Fruit fly (Drosophila melanogaster) whole organism, embryonic: ENCODE data around the gene Cnot4.

Experiments
- ATbp ChIP-seq: fragments of 200-800 bp; sonication (Bioruptor generic); optimal IDR thresholded peaks from 2 replicates; lab custom pipeline; 2017; ENCODE audit warnings: missing biosample characterization, mild to moderate bottlenecking, missing genetic modification characterization, missing genetic modification reagents
- Atf-2 ChIP-seq: fragments of 200-800 bp; sonication (Bioruptor generic); optimal IDR thresholded peaks from 2 replicates; lab custom pipeline; 2016; ENCODE audit warnings: missing biosample characterization, missing genetic modification characterization
- Atf3 ChIP-seq: fragments of 200-800 bp; sonication (Bioruptor generic); optimal IDR thresholded peaks from 3 replicates; lab custom pipeline; 2016; ENCODE audit warnings: missing biosample characterization, missing genetic modification characterization
- B-H2 ChIP-seq: fragments of 200-800 bp; sonication (Bioruptor generic); optimal IDR thresholded peaks from 2 replicates; lab custom pipeline; 2018; ENCODE audit warnings: missing biosample characterization, mild to moderate bottlenecking, missing genetic modification characterization
- CG10543 ChIP-seq: fragments of 200-800 bp; sonication (Bioruptor generic); optimal IDR thresholded peaks from 3 replicates; lab custom pipeline; 2017; ENCODE audit warnings: missing biosample characterization, mild to moderate bottlenecking, missing genetic modification characterization, moderate library complexity
- CG10654 ChIP-seq: fragments of 200-800 bp; sonication (Bioruptor generic); optimal IDR thresholded peaks from 2 replicates; lab custom pipeline; 2016; ENCODE audit warnings: missing biosample characterization, missing genetic modification characterization
- CG12391 ChIP-seq: fragments of 200-800 bp; sonication (Bioruptor generic); optimal IDR thresholded peaks from 3 replicates; lab custom pipeline; 2018; ENCODE audit warnings: missing biosample characterization, mild to moderate bottlenecking, missing genetic modification characterization, moderate library complexity
- CG17912 ChIP-seq: fragments of 200-800 bp; sonication (Bioruptor generic); optimal IDR thresholded peaks from 2 replicates; lab custom pipeline; 2018; ENCODE audit warnings: missing biosample characterization, mild to moderate bottlenecking, missing genetic modification characterization
- CG18764 ChIP-seq: fragments of 200-800 bp; sonication (Bioruptor generic); optimal IDR thresholded peaks from 3 replicates; lab custom pipeline; 2016; ENCODE audit warnings: missing biosample characterization, missing genetic modification characterization
- CG31388 ChIP-seq: fragments of 200-800 bp; sonication (Bioruptor generic); optimal IDR thresholded peaks from 2 replicates; lab custom pipeline; 2016; ENCODE audit warnings: missing biosample characterization, missing genetic modification characterization
- CG32532 ChIP-seq: fragments of 200-800 bp; sonication (Bioruptor generic); IDR thresholded peaks from 2 replicates; pipeline ENCODE4 v1.3.6; 2022; ENCODE audit warnings: missing biosample characterization, missing genetic modification characterization
- CG34224 ChIP-seq: fragments of 200-800 bp; sonication (Bioruptor generic); IDR thresholded peaks from 3 replicates; pipeline ENCODE4 v1.3.6; 2022; ENCODE audit warnings: missing biosample characterization, missing genetic modification characterization; ENCODE audit not compliant: partially characterized antibody
- CG4730 ChIP-seq: fragments of 200-800 bp; sonication (Bioruptor generic); IDR thresholded peaks from 2 replicates; pipeline ENCODE4 v1.3.6; 2022; ENCODE audit warnings: missing biosample characterization, missing genetic modification characterization
- CG4820 ChIP-seq: fragments of 200-800 bp; sonication (Bioruptor generic); optimal IDR thresholded peaks from 3 replicates; lab custom pipeline; 2016; ENCODE audit warnings: missing biosample characterization, missing genetic modification characterization
- CG7357 ChIP-seq: fragments of 200-800 bp; sonication (Bioruptor generic); IDR thresholded peaks from 3 replicates; pipeline ENCODE4 v1.3.6; 2022; ENCODE audit warnings: missing biosample characterization, missing genetic modification characterization
- CG8281 ChIP-seq: fragments of 200-800 bp; sonication (Bioruptor generic); optimal IDR thresholded peaks from 2 replicates; lab custom pipeline; 2018; ENCODE audit warnings: missing biosample characterization, mild to moderate bottlenecking, missing genetic modification characterization, moderate library complexity
- CG8944 ChIP-seq: fragments of 200-800 bp; sonication (Bioruptor generic); optimal IDR thresholded peaks from 3 replicates; lab custom pipeline; 2016; ENCODE audit warnings: missing biosample characterization, missing genetic modification characterization
- CG9817 ChIP-seq: fragments of 200-800 bp; sonication (Bioruptor generic); optimal IDR thresholded peaks from 2 replicates; lab custom pipeline; 2018; ENCODE audit warnings: missing biosample characterization, mild to moderate bottlenecking, missing genetic modification characterization, moderate library complexity
- CrebB ChIP-seq: fragments of 200-800 bp; sonication (Bioruptor generic); optimal IDR thresholded peaks from 3 replicates; lab custom pipeline; 2018; ENCODE audit warnings: missing biosample characterization, mild to moderate bottlenecking, missing genetic modification characterization
- D19B ChIP-seq: fragments of 200-800 bp; sonication (Bioruptor generic); optimal IDR thresholded peaks from 2 replicates; lab custom pipeline; 2017; ENCODE audit warnings: missing biosample characterization, mild to moderate bottlenecking, missing genetic modification characterization
- Dbx ChIP-seq: fragments of 200-800 bp; sonication (Bioruptor generic); IDR thresholded peaks from 3 replicates; pipeline ENCODE4 v1.3.6; 2022; ENCODE audit warnings: missing biosample characterization, missing genetic modification characterization
- Dip2 ChIP-seq: fragments of 200-800 bp; sonication (Bioruptor generic); IDR thresholded peaks from 2 replicates; pipeline ENCODE4 v1.3.6; 2022; ENCODE audit warnings: missing biosample characterization, missing genetic modification characterization
- Dp ChIP-seq: fragments of 200-800 bp; sonication (Bioruptor generic); optimal IDR thresholded peaks from 2 replicates; lab custom pipeline; 2018; ENCODE audit warnings: missing biosample characterization, mild to moderate bottlenecking, missing genetic modification characterization, moderate library complexity
- Fer2 ChIP-seq: fragments of 200-800 bp; sonication (Bioruptor generic); optimal IDR thresholded peaks from 2 replicates; lab custom pipeline; 2018; ENCODE audit warnings: missing biosample characterization, mild to moderate bottlenecking, missing genetic modification characterization, moderate library complexity
- MESR4 ChIP-seq: fragments of 200-800 bp; sonication (Bioruptor generic); optimal IDR thresholded peaks from 2 replicates; lab custom pipeline; 2018; ENCODE audit warnings: missing biosample characterization, mild to moderate bottlenecking, missing genetic modification characterization, moderate library complexity
- Mrtf ChIP-seq: fragments of 200-800 bp; sonication (Bioruptor generic); IDR thresholded peaks from 3 replicates; pipeline ENCODE4 v1.3.6; 2022; ENCODE audit warnings: missing biosample characterization, missing genetic modification characterization
- Nf-YB ChIP-seq: fragments of 200-800 bp; sonication (Bioruptor generic); optimal IDR thresholded peaks from 3 replicates; lab custom pipeline; 2019; ENCODE audit warnings: missing biosample characterization, mild to moderate bottlenecking, missing genetic modification characterization, moderate library complexity
- Ptx1 ChIP-seq: fragments of 200-800 bp; sonication (Bioruptor generic); IDR thresholded peaks from 2 replicates; pipeline ENCODE4 v1.3.6; 2022; ENCODE audit warnings: missing biosample characterization, missing genetic modification characterization
- Six4 ChIP-seq: fragments of 200-800 bp; sonication (Bioruptor generic); optimal IDR thresholded peaks from 2 replicates; lab custom pipeline; 2016; ENCODE audit warnings: missing biosample characterization, missing genetic modification characterization
- YL-1 ChIP-seq: fragments of 200-800 bp; sonication (Bioruptor generic); optimal IDR thresholded peaks from 3 replicates; lab custom pipeline; 2017; ENCODE audit warnings: missing biosample characterization, mild to moderate bottlenecking, missing genetic modification characterization
- al ChIP-seq: fragments of 200-800 bp; sonication (Bioruptor generic); IDR thresholded peaks from 2 replicates; pipeline ENCODE4 v1.3.6; 2022; ENCODE audit warnings: missing biosample characterization, missing genetic modification characterization
- amos ChIP-seq: fragments of 200-800 bp; sonication (Bioruptor generic); IDR thresholded peaks from 2 replicates; pipeline ENCODE4 v1.3.6; 2022; ENCODE audit warnings: missing biosample characterization, missing genetic modification characterization; ENCODE audit not compliant: partially characterized antibody
- ara ChIP-seq: fragments of 200-800 bp; sonication (Bioruptor generic); IDR thresholded peaks from 2 replicates; pipeline ENCODE4 v1.3.6; 2022; ENCODE audit warnings: missing biosample characterization, missing genetic modification characterization
- chn ChIP-seq: fragments of 200-800 bp; sonication (Bioruptor generic); optimal IDR thresholded peaks from 2 replicates; lab custom pipeline; 2016; ENCODE audit warnings: missing biosample characterization, missing genetic modification characterization
- ci ChIP-seq: fragments of 200-800 bp; sonication (Bioruptor generic); IDR thresholded peaks from 3 replicates; pipeline ENCODE4 v1.3.6; 2022; ENCODE audit warnings: missing biosample characterization, missing genetic modification characterization
- esg ChIP-seq: fragments of 200-800 bp; sonication (Bioruptor generic); conservative IDR thresholded peaks from 2 replicates; pipeline ENCODE4 v1.3.6; 2022; ENCODE audit warnings: missing biosample characterization, missing genetic modification characterization
- fu2 ChIP-seq: fragments of 200-800 bp; sonication (Bioruptor generic); optimal IDR thresholded peaks from 2 replicates; lab custom pipeline; 2016; ENCODE audit warnings: missing biosample characterization, missing genetic modification characterization
- hkb ChIP-seq, 2 experiments: fragments of 200-800 bp in 1 of 2; fragments of >200 bp in 1 of 2; sonication (Bioruptor generic) in 1 of 2; IDR thresholded peaks in 1 of 2; optimal IDR thresholded peaks in 1 of 2; 2 replicates each; pipeline versions ENCODE4 v1.3.6 to Lab custom; 2017 to 2022; ENCODE audit warnings: missing biosample characterization in 1 of 2, missing genetic modification characterization in 1 of 2
- kni ChIP-seq: fragments of 200-800 bp; sonication (Bioruptor generic); optimal IDR thresholded peaks from 3 replicates; lab custom pipeline; 2017; ENCODE audit warnings: mild to moderate bottlenecking, missing biosample characterization, missing genetic modification reagents, missing genetic modification characterization
- knrl ChIP-seq: fragments of 200-800 bp; sonication (Bioruptor generic); IDR thresholded peaks from 3 replicates; pipeline ENCODE4 v1.3.6; 2022; ENCODE audit warnings: missing biosample characterization, missing genetic modification characterization; ENCODE audit not compliant: partially characterized antibody
- lola ChIP-seq, 3 experiments: fragments of >200 bp in 2 of 3; fragments of 200-800 bp in 1 of 3; sonication (Bioruptor generic) in 1 of 3; optimal IDR thresholded peaks; 2 replicates each; lab custom pipeline; 2017 to 2019; ENCODE audit warnings: missing biosample characterization in 3 of 3, missing genetic modification characterization in 3 of 3, mild to moderate bottlenecking in 1 of 3, moderate library complexity in 1 of 3
- pnt ChIP-seq: fragments of 200-800 bp; sonication (Bioruptor generic); optimal IDR thresholded peaks from 3 replicates; lab custom pipeline; 2016; ENCODE audit warnings: missing biosample characterization, missing genetic modification characterization
- row ChIP-seq: fragments of 200-800 bp; sonication (Bioruptor generic); IDR thresholded peaks from 3 replicates; pipeline ENCODE4 v1.3.6; 2022; ENCODE audit warnings: missing biosample characterization, missing genetic modification characterization
- sc ChIP-seq, 3 experiments: fragments of >200 bp in 2 of 3; fragments of 200-800 bp in 1 of 3; sonication (Bioruptor generic) in 1 of 3; optimal IDR thresholded peaks; 2 replicates in 2 of 3; 3 replicates in 1 of 3; lab custom pipeline; 2017; ENCODE audit warnings: mild to moderate bottlenecking in 1 of 3, missing biosample characterization in 1 of 3, missing genetic modification characterization in 1 of 3, missing genetic modification reagents in 1 of 3
- sisA ChIP-seq: fragments of 200-800 bp; sonication (Bioruptor generic); IDR thresholded peaks from 2 replicates; pipeline ENCODE4 v1.3.6; 2022; ENCODE audit warnings: missing biosample characterization, missing genetic modification characterization
- tap ChIP-seq: fragments of 200-800 bp; optimal IDR thresholded peaks from 3 replicates; lab custom pipeline; 2019; ENCODE audit warnings: missing biosample characterization, mild to moderate bottlenecking, missing genetic modification characterization, moderate library complexity
- toy ChIP-seq: fragments of 200-800 bp; sonication (Bioruptor generic); IDR thresholded peaks from 2 replicates; pipeline ENCODE4 v1.3.6; 2022; ENCODE audit warnings: missing biosample characterization, missing genetic modification characterization
- trem ChIP-seq: fragments of 200-800 bp; optimal IDR thresholded peaks from 3 replicates; lab custom pipeline; 2019; ENCODE audit warnings: missing biosample characterization, mild to moderate bottlenecking, missing genetic modification characterization, moderate library complexity
- trh ChIP-seq: fragments of 200-800 bp; sonication (Bioruptor generic); optimal IDR thresholded peaks from 2 replicates; lab custom pipeline; 2016; ENCODE audit warnings: missing biosample characterization, missing genetic modification characterization

The Cnot4 gene

DNA sequence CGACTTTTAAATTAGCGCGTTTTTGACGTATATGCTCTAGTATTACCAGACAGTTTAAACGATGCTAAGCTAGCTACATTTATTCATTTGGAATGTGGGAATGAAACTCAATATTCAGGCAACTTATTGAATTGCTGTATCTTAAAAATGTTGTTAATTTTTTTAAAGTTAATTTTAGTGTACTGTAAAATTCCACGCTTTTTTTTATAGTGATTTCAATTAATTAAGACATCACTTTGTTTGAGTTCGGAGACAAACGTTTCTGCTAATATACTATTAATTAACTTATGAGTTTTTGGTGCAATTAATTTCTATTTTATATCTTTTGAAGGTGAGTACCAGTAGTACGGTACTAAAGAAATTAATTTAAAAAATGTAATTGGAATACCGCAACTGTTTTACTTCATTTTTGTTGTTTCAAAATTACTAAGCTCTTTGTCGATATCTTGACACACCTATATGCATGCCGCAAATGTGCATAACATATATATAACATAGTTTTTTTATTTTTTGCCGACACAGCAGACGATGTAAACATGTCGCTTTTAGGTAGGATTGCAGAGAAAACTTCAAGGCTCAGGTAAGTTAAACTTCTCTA is 10.2 kb upstream of the Cnot4 start, which contains the start of the genes Cdk1 and mRpS7 (continued):
- TF ChIP-seq hkb (optimal IDR thresholded peaks at IDR 0.05; lab: Kevin White, UChicago) (no peak), hkb (GFP tag; IDR thresholded peaks at IDR 0.05; lab: Robert Waterston, UW) (peak; percentile 82), CG8281 (tag; lab: Kevin White, UChicago) (no peak), sc (optimal IDR thresholded peaks at IDR 0.05; lab: Kevin White, UChicago) (no peak), sc (GFP tag; optimal IDR thresholded peaks at IDR 0.05; lab: Kevin White, UChicago) (peak; percentile 36), Mrtf (GFP tag; lab: Robert Waterston, UW) (no peak; the same call in 2 of the 3 replicates), D19B (peak; percentile 59), tap (tag; lab: Kevin White, UChicago) (peak; percentile 61), CG4730 (GFP tag; lab: Robert Waterston, UW) (peak; percentile 41), Atf3 (peak; percentile 68), CG9817 (tag; lab: Kevin White, UChicago) (peak; percentile 68), CG31388 (GFP tag; lab: Kevin White, UChicago) (peak; percentile 23), B-H2 (GFP tag; lab: Kevin White, UChicago) (peak; percentile 26), trem (peak; percentile 61), chn (GFP tag; lab: Kevin White, UChicago) (peak; percentile 44), toy (GFP tag; lab: Robert Waterston, UW) (no peak), Dbx (GFP tag; lab: Robert Waterston, UW) (peak; percentile 63; the same call in 2 of the 3 replicates), amos (no peak), ATbp (GFP tag; lab: Kevin White, UChicago) (no peak), Six4 (peak; percentile 48), ara (GFP tag; lab: Robert Waterston, UW) (no peak), esg (GFP tag; lab: Robert Waterston, UW) (peak; percentile 66), Dp (GFP tag; lab: Kevin White, UChicago) (peak; percentile 74), Dip2 (GFP tag; lab: Robert Waterston, UW) (no peak), CG10543 (GFP tag; lab: Kevin White, UChicago) (peak; percentile 7), YL-1 (GFP tag; lab: Kevin White, UChicago) (peak; percentile 26), lola (GFP tag; optimal IDR thresholded peaks at IDR 0.05; lab: Kevin White, UChicago) (peak in 1 of 3 experiments; percentile 72), Atf-2 (GFP tag; lab: Kevin White, UChicago) (peak; percentile 38), knrl (GFP tag; lab: Robert Waterston, UW) (no peak), row (GFP tag; lab: Robert Waterston, UW) (peak; percentile 81), pnt (peak; percentile 57), Fer2 (tag; lab: Kevin White, UChicago) (peak; percentile 7), al (GFP tag; lab: Robert Waterston, UW) (peak; percentile 54), CG17912 (GFP tag; lab: Kevin White, UChicago) (no peak), CG7357 (peak; percentile 65; the same call in 2 of the 3 replicates), MESR4 (GFP tag; lab: Kevin White, UChicago) (peak; percentile 62), CG10654 (GFP tag; lab: Kevin White, UChicago) (peak; percentile 46), sisA (peak; percentile 38; the same call in 1 of the 2 replicates), CrebB (tag; lab: Kevin White, UChicago) (no peak), CG12391 (peak; percentile 89), kni (no peak), ci (GFP tag; lab: Robert Waterston, UW) (peak; percentile 82; the same call in 2 of the 3 replicates), CG4820 (GFP tag; lab: Kevin White, UChicago) (peak; percentile 70), CG8944 (GFP tag; lab: Kevin White, UChicago) (peak; percentile 42), CG34224 (no peak), Nf-YB (GFP tag; lab: Kevin White, UChicago) (peak; percentile 51), Ptx1 (peak; percentile 65), CG32532 (GFP tag; lab: Robert Waterston, UW) (peak; percentile 77), trh (peak; percentile 60), CG18764 (GFP tag; lab: Kevin White, UChicago) (no peak), fu2 (GFP tag; lab: Kevin White, UChicago) (peak; percentile 29)
